Fruit fly (Drosophila melanogaster) whole organism, embryonic: ENCODE measurements around the gene CG14410.
A peak's percentile ranks its signal among the peaks of the same experiment; 100 is the strongest.

Source experiments
- Atf3 ChIP-seq: fragments of 200-800 bp; sonication (Bioruptor generic); optimal IDR thresholded peaks from 3 replicates; lab custom pipeline; 2016; ENCODE audit warnings: missing biosample characterization, missing genetic modification characterization
- CG1024 ChIP-seq: fragments of 200-800 bp; sonication (Bioruptor generic); IDR thresholded peaks from 2 replicates; pipeline ENCODE4 v1.3.6; 2022; ENCODE audit warnings: missing biosample characterization, missing genetic modification characterization
- CG10565 ChIP-seq: fragments of 200-800 bp; sonication (Bioruptor generic); optimal IDR thresholded peaks from 3 replicates; lab custom pipeline; 2016; ENCODE audit warnings: missing biosample characterization, mild to moderate bottlenecking, missing genetic modification characterization
- CG11504 ChIP-seq: fragments of 200-800 bp; sonication (Bioruptor generic); optimal IDR thresholded peaks from 3 replicates; lab custom pipeline; 2019; ENCODE audit warnings: missing biosample characterization, mild to moderate bottlenecking, missing genetic modification characterization, moderate library complexity
- CG12155 ChIP-seq: fragments of 200-800 bp; sonication (Bioruptor generic); optimal IDR thresholded peaks from 3 replicates; lab custom pipeline; 2016; ENCODE audit warnings: missing biosample characterization, missing genetic modification characterization
- CG12299 ChIP-seq: fragments of 200-800 bp; sonication (Bioruptor generic); optimal IDR thresholded peaks from 2 replicates; lab custom pipeline; 2018; ENCODE audit warnings: missing biosample characterization, mild to moderate bottlenecking, missing genetic modification characterization
- CG16813 ChIP-seq: fragments of 200-800 bp; sonication (Bioruptor generic); IDR thresholded peaks from 3 replicates; pipeline ENCODE4 v1.3.6; 2022; ENCODE audit warnings: missing biosample characterization, missing genetic modification characterization; ENCODE audit not compliant: partially characterized antibody
- CG17361 ChIP-seq: fragments of 200-800 bp; sonication (Bioruptor generic); IDR thresholded peaks from 3 replicates; pipeline ENCODE4 v1.3.6; 2022; ENCODE audit warnings: missing biosample characterization, missing genetic modification characterization
- CG17829 ChIP-seq: fragments of 200-800 bp; optimal IDR thresholded peaks from 2 replicates; lab custom pipeline; 2019; ENCODE audit warnings: missing biosample characterization, mild to moderate bottlenecking, missing genetic modification characterization, moderate library complexity
- CG18599 ChIP-seq: fragments of 200-800 bp; sonication (Bioruptor generic); optimal IDR thresholded peaks from 3 replicates; lab custom pipeline; 2017; ENCODE audit warnings: missing biosample characterization, missing genetic modification characterization, mild to moderate bottlenecking, moderate library complexity, missing genetic modification reagents
- CG2120 ChIP-seq: fragments of 200-800 bp; sonication (Bioruptor generic); optimal IDR thresholded peaks from 3 replicates; lab custom pipeline; 2016; ENCODE audit warnings: missing biosample characterization, missing genetic modification characterization
- CG2875 ChIP-seq: fragments of 200-800 bp; sonication (Bioruptor generic); optimal IDR thresholded peaks from 2 replicates; lab custom pipeline; 2017; ENCODE audit warnings: missing biosample characterization, mild to moderate bottlenecking, missing genetic modification characterization, missing genetic modification reagents
- CG33557 ChIP-seq: fragments of 200-800 bp; sonication (Bioruptor generic); optimal IDR thresholded peaks from 2 replicates; lab custom pipeline; 2019; ENCODE audit warnings: missing biosample characterization, mild to moderate bottlenecking, missing genetic modification characterization, moderate library complexity
- CG34422 ChIP-seq: fragments of 200-800 bp; sonication (Bioruptor generic); IDR thresholded peaks from 3 replicates; pipeline ENCODE4 v1.3.6; 2022; ENCODE audit warnings: missing biosample characterization, missing genetic modification characterization
- CG3847 ChIP-seq: fragments of 200-800 bp; sonication (Bioruptor generic); IDR thresholded peaks from 2 replicates; pipeline ENCODE4 v1.3.6; 2022; ENCODE audit warnings: missing biosample characterization, missing genetic modification characterization
- CG4617 ChIP-seq: fragments of 200-800 bp; sonication (Bioruptor generic); optimal IDR thresholded peaks from 3 replicates; lab custom pipeline; 2016; ENCODE audit warnings: missing biosample characterization, missing genetic modification characterization, borderline replicate concordance
- CG7745 ChIP-seq: fragments of 200-800 bp; sonication (Bioruptor generic); optimal IDR thresholded peaks from 2 replicates; lab custom pipeline; 2018; ENCODE audit warnings: missing biosample characterization, mild to moderate bottlenecking, missing genetic modification characterization, moderate library complexity
- CG7786 ChIP-seq: fragments of 200-800 bp; sonication (Bioruptor generic); optimal IDR thresholded peaks from 2 replicates; lab custom pipeline; 2016; ENCODE audit warnings: missing biosample characterization, missing genetic modification characterization
- CG8290 ChIP-seq, 3 experiments: fragments of 200-800 bp; sonication (Bioruptor generic); optimal IDR thresholded peaks; 2 replicates each; lab custom pipeline; 2016 to 2019; ENCODE audit warnings: missing biosample characterization in 3 of 3, missing genetic modification characterization in 3 of 3, mild to moderate bottlenecking in 2 of 3, moderate library complexity in 1 of 3
- CHES-1-like ChIP-seq: fragments of 200-800 bp; sonication (Bioruptor generic); optimal IDR thresholded peaks from 2 replicates; lab custom pipeline; 2016; ENCODE audit warnings: missing biosample characterization, missing genetic modification characterization
- Doc2 ChIP-seq: fragments of 200-800 bp; sonication (Bioruptor generic); IDR thresholded peaks from 2 replicates; pipeline ENCODE4 v1.3.6; 2022; ENCODE audit warnings: missing biosample characterization, missing genetic modification characterization
- Elba2 ChIP-seq: fragments of 200-800 bp; sonication (Bioruptor generic); optimal IDR thresholded peaks from 3 replicates; lab custom pipeline; 2016; ENCODE audit warnings: missing biosample characterization, missing genetic modification characterization
- Ets97D ChIP-seq: fragments of 200-800 bp; sonication (Bioruptor generic); optimal IDR thresholded peaks from 3 replicates; lab custom pipeline; 2016; ENCODE audit warnings: missing biosample characterization, missing genetic modification characterization
- HHEX ChIP-seq: fragments of 200-800 bp; sonication (Bioruptor generic); optimal IDR thresholded peaks from 3 replicates; lab custom pipeline; 2017; ENCODE audit warnings: missing biosample characterization, mild to moderate bottlenecking, missing genetic modification characterization, missing genetic modification reagents
- HmgZ ChIP-seq: fragments of 200-800 bp; sonication (Bioruptor generic); optimal IDR thresholded peaks from 2 replicates; lab custom pipeline; 2018; ENCODE audit warnings: missing biosample characterization, mild to moderate bottlenecking, missing genetic modification characterization
- Hr3 ChIP-seq: fragments of 200-800 bp; sonication (Bioruptor generic); optimal IDR thresholded peaks from 3 replicates; lab custom pipeline; 2016; ENCODE audit warnings: missing biosample characterization, missing genetic modification characterization
- Nf-YA ChIP-seq: fragments of 200-800 bp; sonication (Bioruptor generic); IDR thresholded peaks from 2 replicates; pipeline ENCODE4 v1.3.6; 2022; ENCODE audit warnings: missing biosample characterization, missing genetic modification characterization
- Nf-YC ChIP-seq: fragments of 200-800 bp; optimal IDR thresholded peaks from 3 replicates; lab custom pipeline; 2019; ENCODE audit warnings: missing biosample characterization, mild to moderate bottlenecking, missing genetic modification characterization, moderate library complexity
- Optix ChIP-seq: fragments of 200-800 bp; sonication (Bioruptor generic); IDR thresholded peaks from 3 replicates; pipeline ENCODE4 v1.3.6; 2022; ENCODE audit warnings: missing biosample characterization, missing genetic modification characterization
- Spps ChIP-seq: fragments of 200-800 bp; sonication (Bioruptor generic); optimal IDR thresholded peaks from 2 replicates; lab custom pipeline; 2018; ENCODE audit warnings: missing biosample characterization, mild to moderate bottlenecking, missing genetic modification characterization
- Usf ChIP-seq: fragments of 200-800 bp; sonication (Bioruptor generic); optimal IDR thresholded peaks from 2 replicates; lab custom pipeline; 2017; ENCODE audit warnings: missing genotype, missing biosample characterization, missing genetic modification characterization
- Xrp1 ChIP-seq: fragments of 200-800 bp; sonication (Bioruptor generic); IDR thresholded peaks from 2 replicates; pipeline ENCODE4 v1.3.6; 2022; ENCODE audit warnings: missing biosample characterization, missing genetic modification characterization
- cg ChIP-seq: fragments of 200-800 bp; sonication (Bioruptor generic); optimal IDR thresholded peaks from 3 replicates; lab custom pipeline; 2019; ENCODE audit warnings: missing biosample characterization, mild to moderate bottlenecking, missing genetic modification characterization, moderate library complexity
- chm ChIP-seq: fragments of 200-800 bp; sonication (Bioruptor generic); IDR thresholded peaks from 2 replicates; pipeline ENCODE4 v1.3.6; 2022; ENCODE audit warnings: missing biosample characterization, missing genetic modification characterization
- corto ChIP-seq: fragments of 200-800 bp; sonication (Bioruptor generic); optimal IDR thresholded peaks from 2 replicates; lab custom pipeline; 2016; ENCODE audit warnings: missing biosample characterization, mild to moderate bottlenecking, missing genetic modification characterization, moderate library complexity
- danr ChIP-seq: fragments of 200-800 bp; sonication (Bioruptor generic); IDR thresholded peaks from 2 replicates; pipeline ENCODE4 v1.3.6; 2022; ENCODE audit warnings: missing biosample characterization, missing genetic modification characterization
- dati ChIP-seq: fragments of 200-800 bp; sonication (Bioruptor generic); IDR thresholded peaks from 2 replicates; pipeline ENCODE4 v1.3.6; 2022; ENCODE audit warnings: missing biosample characterization, missing genetic modification characterization
- dmrt99B ChIP-seq: fragments of 200-800 bp; sonication (Bioruptor generic); optimal IDR thresholded peaks from 2 replicates; lab custom pipeline; 2018; ENCODE audit warnings: missing biosample characterization, mild to moderate bottlenecking, missing genetic modification characterization, moderate library complexity
- en ChIP-seq: fragments of 200-800 bp; sonication (Bioruptor generic); optimal IDR thresholded peaks from 2 replicates; lab custom pipeline; 2016; ENCODE audit warnings: missing biosample characterization, missing genetic modification characterization
- esg ChIP-seq: fragments of 200-800 bp; sonication (Bioruptor generic); conservative IDR thresholded peaks from 2 replicates; pipeline ENCODE4 v1.3.6; 2022; ENCODE audit warnings: missing biosample characterization, missing genetic modification characterization
- ewg ChIP-seq: fragments of 200-800 bp; sonication (Bioruptor generic); optimal IDR thresholded peaks from 3 replicates; lab custom pipeline; 2017; ENCODE audit warnings: mild to moderate bottlenecking, missing biosample characterization, missing genetic modification reagents, missing genetic modification characterization
- gce ChIP-seq: fragments of 200-800 bp; sonication (Bioruptor generic); IDR thresholded peaks from 3 replicates; pipeline ENCODE4 v1.3.6; 2022; ENCODE audit warnings: missing biosample characterization, missing genetic modification characterization
- ind ChIP-seq: fragments of 200-800 bp; sonication (Bioruptor generic); optimal IDR thresholded peaks from 3 replicates; lab custom pipeline; 2016; ENCODE audit warnings: missing biosample characterization, missing genetic modification characterization
- insv ChIP-seq, 2 experiments: fragments of 200-800 bp; sonication (Bioruptor generic); optimal IDR thresholded peaks; 3 replicates each; lab custom pipeline; 2016 to 2018; ENCODE audit warnings: missing biosample characterization in 2 of 2, missing genetic modification characterization in 2 of 2
- odd ChIP-seq: fragments of 200-800 bp; sonication (Bioruptor generic); optimal IDR thresholded peaks from 2 replicates; lab custom pipeline; 2017; ENCODE audit warnings: missing biosample characterization, mild to moderate bottlenecking, missing genetic modification characterization
- pfk ChIP-seq: fragments of 200-800 bp; sonication (Bioruptor generic); optimal IDR thresholded peaks from 2 replicates; lab custom pipeline; 2018; ENCODE audit warnings: missing biosample characterization, mild to moderate bottlenecking, missing genetic modification characterization, moderate library complexity
- slp2 ChIP-seq: fragments of 200-800 bp; sonication (Bioruptor generic); optimal IDR thresholded peaks from 2 replicates; lab custom pipeline; 2016; ENCODE audit warnings: missing biosample characterization, missing genetic modification characterization
- tgo ChIP-seq: fragments of 200-800 bp; sonication (Bioruptor generic); IDR thresholded peaks from 3 replicates; pipeline ENCODE4 v1.3.6; 2022; ENCODE audit warnings: missing biosample characterization, missing genetic modification characterization
- twi ChIP-seq: fragments of 200-800 bp; optimal IDR thresholded peaks from 2 replicates; lab custom pipeline; 2019; ENCODE audit warnings: missing biosample characterization, mild to moderate bottlenecking, missing genetic modification characterization, moderate library complexity
- z ChIP-seq: fragments of 200-800 bp; sonication (Bioruptor generic); IDR thresholded peaks from 3 replicates; pipeline ENCODE4 v1.3.6; 2022; ENCODE audit warnings: missing biosample characterization, missing genetic modification characterization

CG14410 gene

dm6 chrX:14882536-14883118, 46.1 kb downstream of the CG14410 start, which contains the start of the genes CG45064 and CG45065 (continued):
- TF ChIP-seq HmgZ (tag; lab: Kevin White, UChicago) (peak; percentile 61), danr (0 out of 2 replicates have a peak, but pooled peaks have one; percentile 32), CG12155 (GFP tag; lab: Kevin White, UChicago) (peak; percentile 67), CG2875 (GFP tag; lab: Kevin White, UChicago) (peak; percentile 80), dmrt99B (tag; lab: Kevin White, UChicago) (peak; percentile 95), Nf-YA (GFP tag; lab: Robert Waterston, UW) (peak; percentile 81), chm (GFP tag; lab: Robert Waterston, UW) (no peak), CG8290 (GFP tag; optimal IDR thresholded peaks at IDR 0.05; lab: Kevin White, UChicago) (peak; percentile 29), CG8290 (tag; optimal IDR thresholded peaks at IDR 0.05; lab: Kevin White, UChicago) (peak in 1 of 2 experiments; percentile 88), en (GFP tag; lab: Kevin White, UChicago) (peak; percentile 56), CG2120 (GFP tag; lab: Kevin White, UChicago) (peak; percentile 79), Nf-YC (tag; lab: Kevin White, UChicago) (peak; percentile 45), CG1024 (GFP tag; lab: Robert Waterston, UW) (peak; percentile 75), CG34422 (GFP tag; lab: Robert Waterston, UW) (no peak), CG7745 (tag; lab: Kevin White, UChicago) (no peak), Hr3 (GFP tag; lab: Kevin White, UChicago) (peak; percentile 76), CG4617 (peak; percentile 16), ind (GFP tag; lab: Kevin White, UChicago) (peak; percentile 81), CG17829 (tag; lab: Kevin White, UChicago) (peak; percentile 86), Xrp1 (GFP tag; lab: Robert Waterston, UW) (peak; percentile 87), Atf3 (peak; percentile 67), ewg (GFP tag; lab: Kevin White, UChicago) (peak; percentile 83), CG17361 (GFP tag; lab: Robert Waterston, UW) (peak; percentile 88), CG33557 (GFP tag; lab: Kevin White, UChicago) (no peak), HHEX (GFP tag; lab: Kevin White, UChicago) (peak; percentile 77), z (GFP tag; lab: Robert Waterston, UW) (no peak), Ets97D (GFP tag; lab: Kevin White, UChicago) (peak; percentile 51), Elba2 (no peak), Usf (GFP tag; lab: Kevin White, UChicago) (peak; percentile 60), CG16813 (GFP tag; lab: Robert Waterston, UW) (no peak), CG7786 (GFP tag; lab: Kevin White, UChicago) (peak; percentile 67), odd (GFP tag; lab: Kevin White, UChicago) (peak; percentile 80), CHES-1-like (peak; percentile 51), pfk (GFP tag; lab: Kevin White, UChicago) (no peak), tgo (GFP tag; lab: Robert Waterston, UW) (peak; percentile 66), twi (tag; lab: Kevin White, UChicago) (peak; percentile 61), CG11504 (tag; lab: Kevin White, UChicago) (peak; percentile 92), corto (GFP tag; lab: Kevin White, UChicago) (no peak), insv (GFP tag; optimal IDR thresholded peaks at IDR 0.05; lab: Kevin White, UChicago) (no peak), esg (GFP tag; lab: Robert Waterston, UW) (peak; percentile 84), CG10565 (GFP tag; lab: Kevin White, UChicago) (peak; percentile 14), cg (GFP tag; lab: Kevin White, UChicago) (no peak), dati (peak; percentile 67), slp2 (peak; percentile 80), CG18599 (GFP tag; lab: Kevin White, UChicago) (peak; percentile 81), gce (GFP tag; lab: Robert Waterston, UW) (peak; percentile 81), Optix (GFP tag; lab: Robert Waterston, UW) (peak; percentile 64), CG12299 (tag; lab: Kevin White, UChicago) (peak; percentile 22), Spps (tag; lab: Kevin White, UChicago) (peak; percentile 62), Doc2 (GFP tag; lab: Robert Waterston, UW) (no peak), CG3847 (peak; percentile 55)
